Fruit fly (Drosophila melanogaster) whole organism, embryonic: ENCODE measurements around the gene CG43680.
A peak's percentile ranks its signal among the peaks of the same experiment; 100 is the strongest.

Experiments used
- Blimp-1 ChIP-seq: fragments of 200-800 bp; sonication (Bioruptor generic); optimal IDR thresholded peaks from 3 replicates; lab custom pipeline; 2018; ENCODE audit warnings: missing biosample characterization, missing genetic modification characterization, mild to moderate bottlenecking, moderate library complexity, missing genetic modification reagents
- CG12104 ChIP-seq: fragments of 200-800 bp; sonication (Bioruptor generic); optimal IDR thresholded peaks from 3 replicates; lab custom pipeline; 2016; ENCODE audit warnings: missing biosample characterization, missing genetic modification characterization
- CG12659 ChIP-seq: fragments of 200-800 bp; sonication (Bioruptor generic); optimal IDR thresholded peaks from 3 replicates; lab custom pipeline; 2017; ENCODE audit warnings: mild to moderate bottlenecking, missing biosample characterization, missing genetic modification reagents, missing genetic modification characterization
- CG13123 ChIP-seq: fragments of 200-800 bp; sonication (Bioruptor generic); optimal IDR thresholded peaks from 2 replicates; lab custom pipeline; 2016; ENCODE audit warnings: missing biosample characterization, missing genetic modification characterization
- CG13287 ChIP-seq: fragments of 200-800 bp; sonication (Bioruptor generic); IDR thresholded peaks from 2 replicates; pipeline ENCODE4 v1.3.6; 2022; ENCODE audit warnings: missing biosample characterization, missing genetic modification characterization; ENCODE audit not compliant: partially characterized antibody
- CG13424 ChIP-seq: fragments of 200-800 bp; sonication (Bioruptor generic); optimal IDR thresholded peaks from 2 replicates; lab custom pipeline; 2019; ENCODE audit warnings: missing biosample characterization, mild to moderate bottlenecking, missing genetic modification characterization, moderate library complexity
- CG13894 ChIP-seq: fragments of 200-800 bp; sonication (Bioruptor generic); optimal IDR thresholded peaks from 3 replicates; lab custom pipeline; 2018; ENCODE audit warnings: missing biosample characterization, mild to moderate bottlenecking, missing genetic modification characterization, moderate library complexity
- CG14050 ChIP-seq: fragments of 200-800 bp; sonication (Bioruptor generic); IDR thresholded peaks from 3 replicates; pipeline ENCODE4 v1.3.6; 2022; ENCODE audit warnings: missing biosample characterization, missing genetic modification characterization
- CG15269 ChIP-seq: fragments of 200-800 bp; sonication (Bioruptor generic); optimal IDR thresholded peaks from 2 replicates; lab custom pipeline; 2018; ENCODE audit warnings: missing biosample characterization, mild to moderate bottlenecking, missing genetic modification characterization, moderate library complexity
- CG1529 ChIP-seq: fragments of 200-800 bp; sonication (Bioruptor generic); optimal IDR thresholded peaks from 3 replicates; lab custom pipeline; 2018; ENCODE audit warnings: missing biosample characterization, missing genetic modification characterization
- CG15479 ChIP-seq: fragments of 200-800 bp; sonication (Bioruptor generic); optimal IDR thresholded peaks from 3 replicates; lab custom pipeline; 2019; ENCODE audit warnings: missing biosample characterization, mild to moderate bottlenecking, missing genetic modification characterization, moderate library complexity
- CG17829 ChIP-seq: fragments of 200-800 bp; optimal IDR thresholded peaks from 2 replicates; lab custom pipeline; 2019; ENCODE audit warnings: missing biosample characterization, mild to moderate bottlenecking, missing genetic modification characterization, moderate library complexity
- CG2712 ChIP-seq: fragments of 200-800 bp; optimal IDR thresholded peaks from 3 replicates; lab custom pipeline; 2019; ENCODE audit warnings: missing biosample characterization, mild to moderate bottlenecking, missing genetic modification characterization, moderate library complexity
- CG2875 ChIP-seq: fragments of 200-800 bp; sonication (Bioruptor generic); optimal IDR thresholded peaks from 2 replicates; lab custom pipeline; 2017; ENCODE audit warnings: missing biosample characterization, mild to moderate bottlenecking, missing genetic modification characterization, missing genetic modification reagents
- CG30020 ChIP-seq: fragments of 200-800 bp; optimal IDR thresholded peaks from 2 replicates; lab custom pipeline; 2019; ENCODE audit warnings: missing biosample characterization, mild to moderate bottlenecking, missing genetic modification characterization, moderate library complexity
- CG4424 ChIP-seq: fragments of 200-800 bp; sonication (Bioruptor generic); optimal IDR thresholded peaks from 3 replicates; lab custom pipeline; 2016; ENCODE audit warnings: missing biosample characterization, missing genetic modification characterization
- CG5180 ChIP-seq: fragments of 200-800 bp; sonication (Bioruptor generic); optimal IDR thresholded peaks from 3 replicates; lab custom pipeline; 2017; ENCODE audit warnings: missing biosample characterization, missing genetic modification characterization, mild to moderate bottlenecking, moderate library complexity, missing genetic modification reagents
- CG7839 ChIP-seq: fragments of 200-800 bp; sonication (Bioruptor generic); optimal IDR thresholded peaks from 3 replicates; lab custom pipeline; 2018; ENCODE audit warnings: missing biosample characterization, mild to moderate bottlenecking, missing genetic modification characterization, moderate library complexity
- CG7963 ChIP-seq: fragments of 200-800 bp; sonication (Bioruptor generic); IDR thresholded peaks from 3 replicates; pipeline ENCODE4 v1.3.6; 2022; ENCODE audit warnings: missing biosample characterization, missing genetic modification characterization; ENCODE audit not compliant: partially characterized antibody
- CG8281 ChIP-seq: fragments of 200-800 bp; sonication (Bioruptor generic); optimal IDR thresholded peaks from 2 replicates; lab custom pipeline; 2018; ENCODE audit warnings: missing biosample characterization, mild to moderate bottlenecking, missing genetic modification characterization, moderate library complexity
- Elba2 ChIP-seq: fragments of 200-800 bp; sonication (Bioruptor generic); optimal IDR thresholded peaks from 3 replicates; lab custom pipeline; 2016; ENCODE audit warnings: missing biosample characterization, missing genetic modification characterization
- Ets65A ChIP-seq: fragments of 200-800 bp; sonication (Bioruptor generic); peaks from one replicate; lab custom pipeline; 2016; ENCODE audit warnings: missing biosample characterization, missing genetic modification characterization
- Fer3 ChIP-seq: fragments of 200-800 bp; sonication (Bioruptor generic); optimal IDR thresholded peaks from 2 replicates; lab custom pipeline; 2018; ENCODE audit warnings: missing biosample characterization, mild to moderate bottlenecking, missing genetic modification characterization, moderate library complexity
- HLH4C ChIP-seq: fragments of 200-800 bp; sonication (Bioruptor generic); IDR thresholded peaks from 3 replicates; pipeline ENCODE4 v1.3.6; 2022; ENCODE audit warnings: missing biosample characterization, missing genetic modification characterization; ENCODE audit not compliant: partially characterized antibody
- Kr ChIP-seq: fragments of 200-800 bp; sonication (Bioruptor generic); optimal IDR thresholded peaks from 2 replicates; lab custom pipeline; 2017; ENCODE audit warnings: missing biosample characterization, mild to moderate bottlenecking, missing genetic modification characterization
- Nf-YC ChIP-seq: fragments of 200-800 bp; optimal IDR thresholded peaks from 3 replicates; lab custom pipeline; 2019; ENCODE audit warnings: missing biosample characterization, mild to moderate bottlenecking, missing genetic modification characterization, moderate library complexity
- Opbp ChIP-seq: fragments of 200-800 bp; sonication (Bioruptor generic); IDR thresholded peaks from 3 replicates; pipeline ENCODE4 v1.3.6; 2022; ENCODE audit warnings: missing biosample characterization, missing genetic modification characterization; ENCODE audit not compliant: partially characterized antibody
- Scr ChIP-seq: fragments of 200-800 bp; sonication (Bioruptor generic); IDR thresholded peaks from 2 replicates; pipeline ENCODE4 v1.3.6; 2022; ENCODE audit warnings: missing biosample characterization, missing genetic modification characterization; ENCODE audit not compliant: partially characterized antibody
- Sry-β ChIP-seq: fragments of 200-800 bp; sonication (Bioruptor generic); optimal IDR thresholded peaks from 2 replicates; lab custom pipeline; 2018; ENCODE audit warnings: missing biosample characterization, mild to moderate bottlenecking, missing genetic modification characterization, moderate library complexity
- Usf ChIP-seq: fragments of 200-800 bp; sonication (Bioruptor generic); optimal IDR thresholded peaks from 2 replicates; lab custom pipeline; 2017; ENCODE audit warnings: missing genotype, missing biosample characterization, missing genetic modification characterization
- bbx ChIP-seq: fragments of 200-800 bp; sonication (Bioruptor generic); IDR thresholded peaks from 2 replicates; pipeline ENCODE4 v1.3.6; 2022; ENCODE audit warnings: missing biosample characterization, missing genetic modification characterization; ENCODE audit not compliant: partially characterized antibody
- bigmax ChIP-seq: fragments of 200-800 bp; sonication (Bioruptor generic); optimal IDR thresholded peaks from 2 replicates; lab custom pipeline; 2018; ENCODE audit warnings: missing biosample characterization, mild to moderate bottlenecking, missing genetic modification characterization
- crp ChIP-seq, 2 experiments: fragments of 200-800 bp; sonication (Bioruptor generic); optimal IDR thresholded peaks; 2 replicates in 1 of 2; 3 replicates in 1 of 2; lab custom pipeline; 2017; ENCODE audit warnings: missing biosample characterization in 2 of 2, missing genetic modification characterization in 2 of 2, mild to moderate bottlenecking in 1 of 2, moderate library complexity in 1 of 2
- da ChIP-seq: fragments of 200-800 bp; sonication (Bioruptor generic); optimal IDR thresholded peaks from 2 replicates; lab custom pipeline; 2016; ENCODE audit warnings: missing biosample characterization, missing genetic modification characterization
- gcm ChIP-seq: fragments of 200-800 bp; sonication (Bioruptor generic); optimal IDR thresholded peaks from 2 replicates; lab custom pipeline; 2019; ENCODE audit warnings: missing biosample characterization, mild to moderate bottlenecking, missing genetic modification characterization, moderate library complexity
- gem ChIP-seq: fragments of 200-800 bp; sonication (Bioruptor generic); optimal IDR thresholded peaks from 2 replicates; lab custom pipeline; 2019; ENCODE audit warnings: missing biosample characterization, mild to moderate bottlenecking, missing genetic modification characterization, moderate library complexity
- grn ChIP-seq: fragments of 200-800 bp; sonication (Bioruptor generic); optimal IDR thresholded peaks from 3 replicates; lab custom pipeline; 2017; ENCODE audit warnings: missing biosample characterization, missing genetic modification characterization
- ind ChIP-seq: fragments of 200-800 bp; sonication (Bioruptor generic); optimal IDR thresholded peaks from 3 replicates; lab custom pipeline; 2016; ENCODE audit warnings: missing biosample characterization, missing genetic modification characterization
- insv ChIP-seq, 2 experiments: fragments of 200-800 bp; sonication (Bioruptor generic); optimal IDR thresholded peaks; 3 replicates each; lab custom pipeline; 2016 to 2018; ENCODE audit warnings: missing biosample characterization in 2 of 2, missing genetic modification characterization in 2 of 2
- lilli ChIP-seq: fragments of 200-800 bp; sonication (Bioruptor generic); optimal IDR thresholded peaks from 3 replicates; lab custom pipeline; 2016; ENCODE audit warnings: missing biosample characterization, missing genetic modification characterization
- nom ChIP-seq: fragments of 200-800 bp; sonication (Bioruptor generic); optimal IDR thresholded peaks from 2 replicates; lab custom pipeline; 2017; ENCODE audit warnings: missing biosample characterization, missing genetic modification characterization, mild to moderate bottlenecking, moderate library complexity, missing genetic modification reagents
- oc ChIP-seq: fragments of 200-800 bp; sonication (Bioruptor generic); optimal IDR thresholded peaks from 2 replicates; lab custom pipeline; 2018; ENCODE audit warnings: missing biosample characterization, mild to moderate bottlenecking, missing genetic modification characterization, moderate library complexity
- pros ChIP-seq: fragments of 200-800 bp; sonication (Bioruptor generic); optimal IDR thresholded peaks from 3 replicates; lab custom pipeline; 2019; ENCODE audit warnings: missing biosample characterization, mild to moderate bottlenecking, missing genetic modification characterization, moderate library complexity
- slbo ChIP-seq: fragments of 200-800 bp; sonication (Bioruptor generic); IDR thresholded peaks from 2 replicates; pipeline ENCODE4 v1.3.6; 2022; ENCODE audit warnings: missing biosample characterization, missing genetic modification characterization
- slou ChIP-seq: fragments of 200-800 bp; sonication (Bioruptor generic); optimal IDR thresholded peaks from 3 replicates; lab custom pipeline; 2016; ENCODE audit warnings: missing biosample characterization, missing genetic modification characterization
- sug ChIP-seq: fragments of 200-800 bp; optimal IDR thresholded peaks from 2 replicates; lab custom pipeline; 2019; ENCODE audit warnings: missing biosample characterization, mild to moderate bottlenecking, missing genetic modification characterization, moderate library complexity
- zen ChIP-seq: fragments of 200-800 bp; sonication (Bioruptor generic); optimal IDR thresholded peaks from 3 replicates; lab custom pipeline; 2018; ENCODE audit warnings: missing biosample characterization, mild to moderate bottlenecking, missing genetic modification characterization, moderate library complexity

CG43680 gene

DNA sequence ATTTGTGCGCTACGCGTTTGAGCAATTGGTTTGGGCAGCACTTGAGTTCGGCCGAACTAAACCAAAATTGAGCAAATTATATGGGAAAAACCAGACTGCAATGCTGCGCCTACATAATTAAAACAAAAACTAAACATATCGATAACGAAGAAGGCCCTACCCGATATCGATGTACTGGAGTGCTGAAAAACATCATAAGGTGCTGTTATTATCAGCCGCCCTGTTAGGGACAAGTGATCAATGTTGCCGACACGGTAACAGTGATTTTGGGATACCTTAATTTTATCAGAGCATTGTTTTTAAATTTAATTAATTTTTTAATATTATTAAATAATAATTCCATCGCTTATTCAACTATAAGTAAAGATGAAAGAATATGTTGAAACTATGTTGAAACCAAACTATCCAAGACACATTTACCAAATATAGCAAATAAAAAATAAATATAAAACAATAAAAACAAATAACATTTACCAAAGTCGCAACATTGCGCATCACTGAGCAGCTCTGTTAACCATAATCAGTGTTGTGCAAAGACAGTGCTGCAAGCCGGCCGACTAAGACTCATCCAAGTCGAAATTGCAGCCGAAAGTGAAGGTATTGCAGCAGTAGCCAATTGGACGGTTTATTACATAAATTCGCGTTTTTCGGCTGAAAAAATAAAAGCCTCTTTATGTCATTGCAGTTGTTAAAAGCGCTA lies 41.6 kb upstream of the CG43680 start, which contains the start of the genes sstn, Plp and GlyRS (continued):
- TF ChIP-seq slbo (peak; percentile 19; the same call in 1 of the 2 replicates), crp (GFP tag; optimal IDR thresholded peaks at IDR 0.05; lab: Kevin White, UChicago) (peak in 1 of 2 experiments; percentile 33), da (no peak), Opbp (GFP tag; lab: Robert Waterston, UW) (peak; percentile 52; the same call in 2 of the 3 replicates), gem (tag; lab: Kevin White, UChicago) (peak; percentile 59), CG12659 (GFP tag; lab: Kevin White, UChicago) (peak; percentile 81), Blimp-1 (peak; percentile 40), CG15479 (peak; percentile 90), ind (GFP tag; lab: Kevin White, UChicago) (peak; percentile 48), zen (tag; lab: Kevin White, UChicago) (peak; percentile 5), Nf-YC (tag; lab: Kevin White, UChicago) (peak; percentile 59), slou (GFP tag; lab: Kevin White, UChicago) (no peak), bigmax (GFP tag; lab: Kevin White, UChicago) (no peak), CG7839 (tag; lab: Kevin White, UChicago) (peak; percentile 57), HLH4C (GFP tag; lab: Robert Waterston, UW) (peak; percentile 50; the same call in 2 of the 3 replicates), CG8281 (tag; lab: Kevin White, UChicago) (no peak), CG7963 (GFP tag; lab: Robert Waterston, UW) (peak; percentile 39; the same call in 1 of the 3 replicates), Usf (GFP tag; lab: Kevin White, UChicago) (no peak), insv (GFP tag; optimal IDR thresholded peaks at IDR 0.05; lab: Kevin White, UChicago) (peak in 1 of 2 experiments; percentile 8), CG30020 (tag; lab: Kevin White, UChicago) (peak; percentile 50), Scr (peak; percentile 45), pros (GFP tag; lab: Kevin White, UChicago) (peak; percentile 96), CG13123 (peak; percentile 22), CG2712 (tag; lab: Kevin White, UChicago) (peak; percentile 72), CG5180 (GFP tag; lab: Kevin White, UChicago) (peak; percentile 27), grn (GFP tag; lab: Kevin White, UChicago) (no peak), bbx (GFP tag; lab: Robert Waterston, UW) (peak; percentile 69), oc (peak; percentile 26), CG2875 (GFP tag; lab: Kevin White, UChicago) (no peak), CG14050 (no peak), sug (tag; lab: Kevin White, UChicago) (peak; percentile 57), CG17829 (tag; lab: Kevin White, UChicago) (peak; percentile 55), Sry-β (GFP tag; lab: Kevin White, UChicago) (peak; percentile 95), CG15269 (peak; percentile 33), Fer3 (tag; lab: Kevin White, UChicago) (peak; percentile 16), CG13424 (tag; lab: Kevin White, UChicago) (peak; percentile 32), CG4424 (GFP tag; lab: Kevin White, UChicago) (peak; percentile 34), Elba2 (GFP tag; lab: Kevin White, UChicago) (peak; percentile 92), gcm (GFP tag; lab: Kevin White, UChicago) (peak; percentile 22), Ets65A (GFP tag; lab: Kevin White, UChicago) (peak; percentile 41), CG12104 (GFP tag; lab: Kevin White, UChicago) (peak; percentile 39), lilli (GFP tag; lab: Kevin White, UChicago) (peak; percentile 41), CG13287 (peak; percentile 50), Kr (GFP tag; lab: Kevin White, UChicago) (no peak), nom (GFP tag; lab: Kevin White, UChicago) (no peak), CG1529 (GFP tag; lab: Kevin White, UChicago) (peak; percentile 15), CG13894 (peak; percentile 40)
